Worm (Caenorhabditis elegans) whole organism, L1 larva: ENCODE results near the gene dtmk-1.
A peak's percentile ranks its signal among the peaks of the same experiment; 100 is the strongest.

Experiments used
- C04F5.9 ChIP-seq: sonication (generic microtip); optimal IDR thresholded peaks from 2 replicates; lab custom pipeline; 2016; ENCODE audit warnings: missing genetic modification characterization, missing compliant biosample characterization
- C16A3.4 ChIP-seq: fragments of 150-350 bp; optimal IDR thresholded peaks from 2 replicates; lab custom pipeline; 2014; ENCODE audit warnings: missing biosample characterization, missing genetic modification characterization
- alr-1 ChIP-seq: fragments of 200-800 bp; sonication (Bioruptor generic); optimal IDR thresholded peaks from 2 replicates; lab custom pipeline; 2018; ENCODE audit warnings: borderline replicate concordance, mild to moderate bottlenecking, missing genetic modification characterization, missing compliant biosample characterization
- aly-2 ChIP-seq: fragments of 150-350 bp; optimal IDR thresholded peaks from 2 replicates; lab custom pipeline; 2014; ENCODE audit warnings: missing biosample characterization, missing genetic modification characterization
- blmp-1 ChIP-seq: fragments of 150-350 bp; optimal IDR thresholded peaks from 2 replicates; lab custom pipeline; 2014; ENCODE audit warnings: missing biosample characterization, missing genetic modification characterization
- ceh-63 ChIP-seq: fragments of 200-800 bp; sonication (Bioruptor generic); optimal IDR thresholded peaks from 2 replicates; lab custom pipeline; 2018; ENCODE audit warnings: mild to moderate bottlenecking, missing genetic modification characterization, missing compliant biosample characterization
- ceh-8 ChIP-seq: fragments of 200-800 bp; sonication (Bioruptor generic); optimal IDR thresholded peaks from 2 replicates; lab custom pipeline; 2018; ENCODE audit warnings: mild to moderate bottlenecking, missing genetic modification characterization, moderate library complexity, missing compliant biosample characterization
- ceh-82 ChIP-seq, 3 experiments: fragments of 150-350 bp in 1 of 3; sonication (generic microtip) in 2 of 3; optimal IDR thresholded peaks; 2 replicates each; lab custom pipeline; 2014 to 2017; ENCODE audit warnings: missing biosample characterization in 3 of 3, missing genetic modification characterization in 3 of 3
- ceh-88 ChIP-seq: fragments of 200-800 bp; sonication (Bioruptor generic); IDR thresholded peaks from 2 replicates; pipeline ENCODE4 v1.3.6; 2022; ENCODE audit warnings: missing genetic modification characterization, missing compliant biosample characterization
- dpl-1 ChIP-seq, 3 experiments: fragments of 150-350 bp in 2 of 3; sonication (generic microtip) in 1 of 3; optimal IDR thresholded peaks; 2 replicates each; lab custom pipeline; 2014 to 2017; ENCODE audit warnings: missing biosample characterization in 3 of 3, missing genetic modification characterization in 3 of 3, missing genetic modification reagents in 3 of 3
- dsc-1 ChIP-seq: sonication (generic microtip); optimal IDR thresholded peaks from 2 replicates; lab custom pipeline; 2016; ENCODE audit warnings: mild to moderate bottlenecking, missing genetic modification characterization, missing compliant biosample characterization
- efl-1 ChIP-seq, 4 experiments: fragments of 150-350 bp; optimal IDR thresholded peaks in 3 of 4; peaks in 1 of 4; 1 replicate in 1 of 4; 2 replicates in 3 of 4; lab custom pipeline; 2014; ENCODE audit warnings: missing biosample characterization in 2 of 4, missing genetic modification characterization in 2 of 4, missing genetic modification reagents in 2 of 4
- egl-13 ChIP-seq: sonication (generic microtip); optimal IDR thresholded peaks from 2 replicates; lab custom pipeline; 2016; ENCODE audit warnings: missing genotype, missing genetic modification reagents, missing genetic modification characterization, missing compliant biosample characterization
- elt-2 ChIP-seq: sonication (generic microtip); optimal IDR thresholded peaks from 2 replicates; lab custom pipeline; 2016; ENCODE audit warnings: missing genetic modification characterization, mild to moderate bottlenecking, inconsistent platforms, missing compliant biosample characterization, missing genetic modification reagents
- ets-5 ChIP-seq: fragments of 200-800 bp; sonication (Bioruptor generic); IDR thresholded peaks from 2 replicates; pipeline ENCODE4 v1.3.6; 2022; ENCODE audit warnings: missing genetic modification characterization, missing compliant biosample characterization
- fkh-10 ChIP-seq: sonication (generic microtip); optimal IDR thresholded peaks from 2 replicates; lab custom pipeline; 2017; ENCODE audit warnings: missing biosample characterization, missing genetic modification reagents, missing genetic modification characterization
- fkh-8 ChIP-seq: sonication (generic microtip); optimal IDR thresholded peaks from 2 replicates; lab custom pipeline; 2016; ENCODE audit warnings: mild to moderate bottlenecking, missing genetic modification characterization, missing compliant biosample characterization
- hlh-17 ChIP-seq: fragments of 200-800 bp; sonication (Bioruptor generic); optimal IDR thresholded peaks from 2 replicates; lab custom pipeline; 2018; ENCODE audit warnings: missing genetic modification characterization, mild to moderate bottlenecking, missing compliant biosample characterization, moderate library complexity, borderline replicate concordance
- irx-1 ChIP-seq: sonication (generic microtip); optimal IDR thresholded peaks from 2 replicates; lab custom pipeline; 2016; ENCODE audit warnings: missing genetic modification characterization, missing compliant biosample characterization
- isw-1 ChIP-seq: fragments of 200-800 bp; sonication (Bioruptor generic); IDR thresholded peaks from 2 replicates; pipeline ENCODE4 v1.3.6; 2022; ENCODE audit warnings: missing genetic modification characterization, missing compliant biosample characterization
- jun-1 ChIP-seq: fragments of 150-350 bp; optimal IDR thresholded peaks from 2 replicates; lab custom pipeline; 2014; ENCODE audit warnings: missing biosample characterization, missing genetic modification reagents, missing genetic modification characterization
- lin-13 ChIP-seq: fragments of 150-350 bp; optimal IDR thresholded peaks from 2 replicates; lab custom pipeline; 2014; ENCODE audit warnings: missing biosample characterization, missing genetic modification reagents, missing genetic modification characterization
- lin-14 ChIP-seq: fragments of 200-800 bp; sonication (Bioruptor generic); optimal IDR thresholded peaks from 2 replicates; lab custom pipeline; 2018; ENCODE audit warnings: mild to moderate bottlenecking, missing genetic modification characterization, moderate library complexity, missing compliant biosample characterization
- lin-15B ChIP-seq: fragments of 150-350 bp; sonication (generic microtip); optimal IDR thresholded peaks from 3 replicates; lab custom pipeline; 2014; ENCODE audit warnings: missing biosample characterization, missing genetic modification characterization
- lin-35 ChIP-seq, 2 experiments: fragments of 150-350 bp; optimal IDR thresholded peaks; 2 replicates each; lab custom pipeline; 2014; ENCODE audit warnings: missing biosample characterization in 2 of 2, missing genetic modification characterization in 2 of 2, missing genetic modification reagents in 2 of 2
- lin-39 ChIP-seq: fragments of 150-350 bp; optimal IDR thresholded peaks from 2 replicates; lab custom pipeline; 2014; ENCODE audit warnings: missing biosample characterization, missing genetic modification reagents, missing genetic modification characterization
- lir-3 ChIP-seq: sonication (generic microtip); optimal IDR thresholded peaks from 2 replicates; lab custom pipeline; 2016; ENCODE audit warnings: mild to moderate bottlenecking, missing genetic modification characterization, moderate library complexity, missing compliant biosample characterization; ENCODE audit not compliant: poor library complexity
- lsy-2 ChIP-seq, 2 experiments: fragments of 150-350 bp; optimal IDR thresholded peaks; 2 replicates each; lab custom pipeline; 2014; ENCODE audit warnings: missing biosample characterization in 2 of 2, missing genetic modification characterization in 2 of 2
- mab-9 ChIP-seq: fragments of 200-800 bp; sonication (Bioruptor generic); IDR thresholded peaks from 2 replicates; pipeline ENCODE4 v1.3.6; 2022; ENCODE audit warnings: missing genetic modification reagents, missing genetic modification characterization, missing compliant biosample characterization
- mdl-1 ChIP-seq, 2 experiments: fragments of 150-350 bp; optimal IDR thresholded peaks; 2 replicates each; lab custom pipeline; 2014 to 2017; ENCODE audit warnings: missing biosample characterization in 2 of 2, missing genetic modification characterization in 2 of 2, inconsistent platforms in 1 of 2
- mef-2 ChIP-seq: fragments of 150-350 bp; optimal IDR thresholded peaks from 2 replicates; lab custom pipeline; 2014; ENCODE audit warnings: missing biosample characterization, missing genetic modification characterization
- nhr-11 ChIP-seq: fragments of 150-350 bp; optimal IDR thresholded peaks from 2 replicates; lab custom pipeline; 2014; ENCODE audit warnings: missing biosample characterization, missing genetic modification characterization
- nhr-12 ChIP-seq: sonication (generic microtip); optimal IDR thresholded peaks from 2 replicates; lab custom pipeline; 2017; ENCODE audit warnings: missing biosample characterization, missing genetic modification characterization
- nhr-237 ChIP-seq: fragments of 150-350 bp; optimal IDR thresholded peaks from 2 replicates; lab custom pipeline; 2014; ENCODE audit warnings: missing biosample characterization, missing genetic modification characterization
- nhr-28 ChIP-seq: fragments of 150-350 bp; optimal IDR thresholded peaks from 2 replicates; lab custom pipeline; 2014; ENCODE audit warnings: missing biosample characterization, missing genetic modification characterization
- nhr-47 ChIP-seq: sonication (generic microtip); optimal IDR thresholded peaks from 2 replicates; lab custom pipeline; 2016; ENCODE audit warnings: mild to moderate bottlenecking, missing genetic modification characterization, moderate library complexity, missing compliant biosample characterization
- nhr-77 ChIP-seq: fragments of 150-350 bp; optimal IDR thresholded peaks from 2 replicates; lab custom pipeline; 2014; ENCODE audit warnings: missing biosample characterization, missing genetic modification characterization
- nhr-84 ChIP-seq: sonication (generic microtip); optimal IDR thresholded peaks from 2 replicates; lab custom pipeline; 2017; ENCODE audit warnings: missing biosample characterization, missing genetic modification characterization
- nhr-85 ChIP-seq: sonication (generic microtip); peaks from one replicate; lab custom pipeline; 2016; ENCODE audit warnings: missing genetic modification characterization, inconsistent platforms, missing compliant biosample characterization
- rnt-1 ChIP-seq: sonication (generic microtip); optimal IDR thresholded peaks from 2 replicates; lab custom pipeline; 2016; ENCODE audit warnings: mild to moderate bottlenecking, missing genetic modification characterization, moderate library complexity, missing compliant biosample characterization
- skn-1 ChIP-seq: fragments of 150-350 bp; optimal IDR thresholded peaks from 2 replicates; lab custom pipeline; 2014; ENCODE audit warnings: missing biosample characterization, missing genetic modification characterization
- snpc-4 ChIP-seq: fragments of 150-350 bp; optimal IDR thresholded peaks from 2 replicates; lab custom pipeline; 2014; ENCODE audit warnings: missing biosample characterization, missing genetic modification characterization
- snu-23 ChIP-seq: sonication (generic microtip); optimal IDR thresholded peaks from 2 replicates; lab custom pipeline; 2016; ENCODE audit warnings: missing genetic modification characterization, missing compliant biosample characterization
- sptf-1 ChIP-seq: fragments of 150-350 bp; optimal IDR thresholded peaks from 2 replicates; lab custom pipeline; 2014; ENCODE audit warnings: missing biosample characterization, missing genetic modification characterization
- sup-37 ChIP-seq: fragments of 200-800 bp; sonication (Bioruptor generic); optimal IDR thresholded peaks from 2 replicates; lab custom pipeline; 2018; ENCODE audit warnings: mild to moderate bottlenecking, missing genetic modification characterization, missing compliant biosample characterization
- tlp-1 ChIP-seq: fragments of 150-350 bp; optimal IDR thresholded peaks from 2 replicates; lab custom pipeline; 2014; ENCODE audit warnings: missing biosample characterization, missing genetic modification characterization
- unc-130 ChIP-seq: fragments of 150-350 bp; optimal IDR thresholded peaks from 2 replicates; lab custom pipeline; 2017; ENCODE audit warnings: missing biosample characterization, missing genetic modification characterization, inconsistent platforms
- unc-62 ChIP-seq: fragments of 150-350 bp; optimal IDR thresholded peaks from 2 replicates; lab custom pipeline; 2014; ENCODE audit warnings: missing biosample characterization, missing genetic modification reagents, missing genetic modification characterization
- unc-86 ChIP-seq: sonication (generic microtip); optimal IDR thresholded peaks from 2 replicates; lab custom pipeline; 2016; ENCODE audit warnings: missing genetic modification characterization, missing compliant biosample characterization
- zip-4 ChIP-seq: fragments of 200-800 bp; sonication (Bioruptor generic); optimal IDR thresholded peaks from 2 replicates; lab custom pipeline; 2018; ENCODE audit warnings: mild to moderate bottlenecking, missing genetic modification characterization, moderate library complexity, missing compliant biosample characterization
- ztf-11 ChIP-seq, 2 experiments: sonication (generic microtip); optimal IDR thresholded peaks; 2 replicates each; lab custom pipeline; 2016 to 2017; ENCODE audit warnings: missing genetic modification characterization in 2 of 2, missing biosample characterization in 1 of 2, missing compliant biosample characterization in 1 of 2
- ztf-4 ChIP-seq: fragments of 150-350 bp; optimal IDR thresholded peaks from 2 replicates; lab custom pipeline; 2014; ENCODE audit warnings: missing biosample characterization, missing genetic modification characterization

Gene dtmk-1

ce11 chrII:9984866-9985336, 18.0 kb upstream of the dtmk-1 start (continued):
- TF ChIP-seq dsc-1 (tag; lab: Kevin White, UChicago) (peak; percentile 77), sup-37 (no peak), nhr-237 (tag; lab: Kevin White, UChicago) (no peak), mef-2 (tag; lab: Kevin White, UChicago) (no peak), efl-1 (optimal IDR thresholded peaks at IDR 0.05; lab: Kevin White, UChicago) (peak; percentile 35 to 59), efl-1 (GFP tag; optimal IDR thresholded peaks at IDR 0.05 in 1 of 2; lab: Kevin White, UChicago) (peak; percentile 52 to 80), unc-62 (GFP tag; lab: Kevin White, UChicago) (no peak), tlp-1 (no peak), skn-1 (no peak), hlh-17 (GFP tag; lab: Kevin White, UChicago) (no peak), fkh-10 (GFP tag; lab: Kevin White, UChicago) (peak; percentile 43), unc-130 (tag; lab: Kevin White, UChicago) (peak; percentile 28), fkh-8 (tag; lab: Kevin White, UChicago) (peak; percentile 66), irx-1 (tag; lab: Kevin White, UChicago) (peak; percentile 49), alr-1 (tag; lab: Kevin White, UChicago) (no peak), nhr-77 (tag; lab: Kevin White, UChicago) (peak; percentile 53), ztf-4 (peak; percentile 15), lin-39 (tag; lab: Kevin White, UChicago) (no peak), ets-5 (GFP tag; lab: Robert Waterston, UW) (no peak), isw-1 (GFP tag; lab: Robert Waterston, UW) (peak; percentile 28; the same call in 1 of the 2 replicates), zip-4 (GFP tag; lab: Kevin White, UChicago) (peak; percentile 6), lir-3 (tag; lab: Kevin White, UChicago) (peak; percentile 8), dpl-1 (GFP tag; optimal IDR thresholded peaks at IDR 0.05; lab: Kevin White, UChicago) (peak; percentile 20 to 68 (median 38)), nhr-11 (tag; lab: Kevin White, UChicago) (peak; percentile 85), ztf-11 (tag; optimal IDR thresholded peaks at IDR 0.05; lab: Kevin White, UChicago) (peak in 1 of 2 experiments; percentile 1), lin-14 (GFP tag; lab: Kevin White, UChicago) (peak; percentile 97), nhr-12 (no peak), sptf-1 (tag; lab: Kevin White, UChicago) (no peak), rnt-1 (tag; lab: Kevin White, UChicago) (peak; percentile 68), lin-15B (tag; lab: Kevin White, UChicago) (peak; percentile 22), lin-35 (GFP tag; optimal IDR thresholded peaks at IDR 0.05; lab: Kevin White, UChicago) (peak in 1 of 2 experiments; percentile 61), lin-13 (peak; percentile 33), egl-13 (tag; lab: Kevin White, UChicago) (peak; percentile 84), lsy-2 (tag; optimal IDR thresholded peaks at IDR 0.05; lab: Kevin White, UChicago) (peak; percentile 50 to 74), aly-2 (tag; lab: Kevin White, UChicago) (no peak), mab-9 (GFP tag; lab: Robert Waterston, UW) (no peak), blmp-1 (tag; lab: Kevin White, UChicago) (peak; percentile 82), nhr-47 (tag; lab: Kevin White, UChicago) (peak; percentile 67), nhr-28 (tag; lab: Kevin White, UChicago) (no peak), ceh-88 (GFP tag; lab: Robert Waterston, UW) (peak; percentile 14; the same call in 1 of the 2 replicates), nhr-84 (tag; lab: Kevin White, UChicago) (no peak), snu-23 (GFP tag; lab: Kevin White, UChicago) (peak; percentile 67), mdl-1 (tag; optimal IDR thresholded peaks at IDR 0.05; lab: Kevin White, UChicago) (peak in 1 of 2 experiments; percentile 48), unc-86 (peak; percentile 73), ceh-63 (no peak), ceh-8 (GFP tag; lab: Kevin White, UChicago) (peak; percentile 13), jun-1 (tag; lab: Kevin White, UChicago) (no peak), nhr-85 (tag; lab: Kevin White, UChicago) (peak; percentile 75), C16A3.4 (tag; lab: Kevin White, UChicago) (peak; percentile 45), elt-2 (tag; lab: Kevin White, UChicago) (no peak), ceh-82 (tag; optimal IDR thresholded peaks at IDR 0.05; lab: Kevin White, UChicago) (peak in 2 of 3 experiments; percentile 2 to 25), snpc-4 (tag; lab: Kevin White, UChicago) (peak; percentile 4), C04F5.9 (tag; lab: Kevin White, UChicago) (no peak)
